Fruit fly (Drosophila melanogaster) whole organism, embryonic: ENCODE results near the gene Tcs3.
A peak's percentile ranks its signal among the peaks of the same experiment; 100 is the strongest.

ENCODE experiments used
- C15 ChIP-seq: fragments of 200-800 bp; sonication (Bioruptor generic); IDR thresholded peaks from 3 replicates; pipeline ENCODE4 v1.3.6; 2022; ENCODE audit warnings: missing biosample characterization, missing genetic modification characterization
- CG10147 ChIP-seq: fragments of 200-800 bp; sonication (Bioruptor generic); optimal IDR thresholded peaks from 2 replicates; lab custom pipeline; 2019; ENCODE audit warnings: missing biosample characterization, mild to moderate bottlenecking, missing genetic modification characterization, moderate library complexity
- CG12071 ChIP-seq: fragments of 200-800 bp; sonication (Bioruptor generic); optimal IDR thresholded peaks from 3 replicates; lab custom pipeline; 2018; ENCODE audit warnings: missing biosample characterization, mild to moderate bottlenecking, missing genetic modification characterization
- CG13123 ChIP-seq: fragments of 200-800 bp; sonication (Bioruptor generic); optimal IDR thresholded peaks from 2 replicates; lab custom pipeline; 2016; ENCODE audit warnings: missing biosample characterization, missing genetic modification characterization
- CG17328 ChIP-seq: fragments of 200-800 bp; sonication (Bioruptor generic); IDR thresholded peaks from 2 replicates; pipeline ENCODE4 v1.3.6; 2022; ENCODE audit warnings: missing biosample characterization, missing genetic modification characterization
- CG17802 ChIP-seq: fragments of 200-800 bp; sonication (Bioruptor generic); optimal IDR thresholded peaks from 2 replicates; lab custom pipeline; 2018; ENCODE audit warnings: missing biosample characterization, mild to moderate bottlenecking, missing genetic modification characterization, moderate library complexity
- CG17829 ChIP-seq: fragments of 200-800 bp; optimal IDR thresholded peaks from 2 replicates; lab custom pipeline; 2019; ENCODE audit warnings: missing biosample characterization, mild to moderate bottlenecking, missing genetic modification characterization, moderate library complexity
- CG18262 ChIP-seq: fragments of 200-800 bp; optimal IDR thresholded peaks from 3 replicates; lab custom pipeline; 2019; ENCODE audit warnings: missing biosample characterization, mild to moderate bottlenecking, missing genetic modification characterization, moderate library complexity
- CG2712 ChIP-seq: fragments of 200-800 bp; optimal IDR thresholded peaks from 3 replicates; lab custom pipeline; 2019; ENCODE audit warnings: missing biosample characterization, mild to moderate bottlenecking, missing genetic modification characterization, moderate library complexity
- CG32772 ChIP-seq: fragments of 200-800 bp; sonication (Bioruptor generic); IDR thresholded peaks from 2 replicates; pipeline ENCODE4 v1.3.6; 2022; ENCODE audit warnings: missing biosample characterization, missing genetic modification characterization
- CG34376 ChIP-seq: fragments of 200-800 bp; sonication (Bioruptor generic); optimal IDR thresholded peaks from 2 replicates; lab custom pipeline; 2018; ENCODE audit warnings: missing biosample characterization, mild to moderate bottlenecking, missing genetic modification characterization
- CG34422 ChIP-seq: fragments of 200-800 bp; sonication (Bioruptor generic); IDR thresholded peaks from 3 replicates; pipeline ENCODE4 v1.3.6; 2022; ENCODE audit warnings: missing biosample characterization, missing genetic modification characterization
- CG3838 ChIP-seq: fragments of 200-800 bp; sonication (Bioruptor generic); optimal IDR thresholded peaks from 3 replicates; lab custom pipeline; 2016; ENCODE audit warnings: missing biosample characterization, missing genetic modification characterization
- CG4424 ChIP-seq: fragments of 200-800 bp; sonication (Bioruptor generic); optimal IDR thresholded peaks from 3 replicates; lab custom pipeline; 2016; ENCODE audit warnings: missing biosample characterization, missing genetic modification characterization
- CG5245 ChIP-seq: fragments of 200-800 bp; sonication (Bioruptor generic); optimal IDR thresholded peaks from 3 replicates; lab custom pipeline; 2016; ENCODE audit warnings: missing biosample characterization, missing genetic modification characterization
- CG6175 ChIP-seq: fragments of 200-800 bp; sonication (Bioruptor generic); IDR thresholded peaks from 3 replicates; pipeline ENCODE4 v1.3.6; 2022; ENCODE audit warnings: missing biosample characterization, missing genetic modification characterization
- CG6791 ChIP-seq: fragments of 200-800 bp; sonication (Bioruptor generic); IDR thresholded peaks from 3 replicates; pipeline ENCODE4 v1.3.6; 2022; ENCODE audit warnings: missing biosample characterization, missing genetic modification characterization; ENCODE audit not compliant: partially characterized antibody
- CG8281 ChIP-seq: fragments of 200-800 bp; sonication (Bioruptor generic); optimal IDR thresholded peaks from 2 replicates; lab custom pipeline; 2018; ENCODE audit warnings: missing biosample characterization, mild to moderate bottlenecking, missing genetic modification characterization, moderate library complexity
- CG8478 ChIP-seq: fragments of >200 bp; optimal IDR thresholded peaks from 2 replicates; lab custom pipeline; 2018
- CG9932 ChIP-seq: fragments of 200-800 bp; sonication (Bioruptor generic); IDR thresholded peaks from 2 replicates; pipeline ENCODE4 v1.3.6; 2022; ENCODE audit warnings: missing biosample characterization, missing genetic modification characterization
- Deaf1 ChIP-seq: fragments of 200-800 bp; optimal IDR thresholded peaks from 3 replicates; lab custom pipeline; 2019; ENCODE audit warnings: missing biosample characterization, mild to moderate bottlenecking, missing genetic modification characterization, moderate library complexity
- Dip3 ChIP-seq: fragments of 200-800 bp; sonication (Bioruptor generic); optimal IDR thresholded peaks from 3 replicates; lab custom pipeline; 2016; ENCODE audit warnings: missing biosample characterization, missing genetic modification characterization
- E2f1 ChIP-seq: fragments of 200-800 bp; sonication (Bioruptor generic); IDR thresholded peaks from 2 replicates; pipeline ENCODE4 v1.3.6; 2022; ENCODE audit warnings: missing biosample characterization, missing genetic modification characterization
- Fer3 ChIP-seq: fragments of 200-800 bp; sonication (Bioruptor generic); optimal IDR thresholded peaks from 2 replicates; lab custom pipeline; 2018; ENCODE audit warnings: missing biosample characterization, mild to moderate bottlenecking, missing genetic modification characterization, moderate library complexity
- Lim3 ChIP-seq: fragments of 200-800 bp; sonication (Bioruptor generic); IDR thresholded peaks from 2 replicates; pipeline ENCODE4 v1.3.6; 2022; ENCODE audit warnings: missing biosample characterization, missing genetic modification characterization
- MBD-R2 ChIP-seq: fragments of 200-800 bp; sonication (Bioruptor generic); IDR thresholded peaks from 2 replicates; pipeline ENCODE4 v1.3.6; 2022; ENCODE audit warnings: missing biosample characterization, missing genetic modification characterization
- Med ChIP-seq: fragments of 200-800 bp; sonication (Bioruptor generic); peaks from one replicate; lab custom pipeline; 2016; ENCODE audit warnings: missing biosample characterization, missing genetic modification characterization, mild to moderate bottlenecking, inconsistent platforms, moderate library complexity
- NFAT ChIP-seq: fragments of 200-800 bp; sonication (Bioruptor generic); IDR thresholded peaks from 2 replicates; pipeline ENCODE4 v1.3.6; 2022; ENCODE audit warnings: missing biosample characterization, missing genetic modification characterization
- ab ChIP-seq: fragments of 200-800 bp; sonication (Bioruptor generic); optimal IDR thresholded peaks from 2 replicates; lab custom pipeline; 2016; ENCODE audit warnings: missing biosample characterization, missing genetic modification characterization
- bigmax ChIP-seq: fragments of 200-800 bp; sonication (Bioruptor generic); optimal IDR thresholded peaks from 2 replicates; lab custom pipeline; 2018; ENCODE audit warnings: missing biosample characterization, mild to moderate bottlenecking, missing genetic modification characterization
- bowl ChIP-seq: fragments of 200-800 bp; sonication (Bioruptor generic); IDR thresholded peaks from 2 replicates; pipeline ENCODE4 v1.3.6; 2022; ENCODE audit warnings: missing biosample characterization, missing genetic modification characterization
- chinmo ChIP-seq: fragments of 200-800 bp; sonication (Bioruptor generic); IDR thresholded peaks from 4 replicates; pipeline ENCODE4 v1.3.6; 2022; ENCODE audit warnings: missing biosample characterization, missing genetic modification characterization; ENCODE audit not compliant: partially characterized antibody
- dysf ChIP-seq: fragments of 200-800 bp; sonication (Bioruptor generic); IDR thresholded peaks from 3 replicates; pipeline ENCODE4 v1.3.6; 2022; ENCODE audit warnings: missing biosample characterization, missing genetic modification characterization
- ewg ChIP-seq: fragments of 200-800 bp; sonication (Bioruptor generic); optimal IDR thresholded peaks from 3 replicates; lab custom pipeline; 2017; ENCODE audit warnings: mild to moderate bottlenecking, missing biosample characterization, missing genetic modification reagents, missing genetic modification characterization
- jing ChIP-seq: fragments of 200-800 bp; sonication (Bioruptor generic); optimal IDR thresholded peaks from 2 replicates; lab custom pipeline; 2018; ENCODE audit warnings: missing biosample characterization, mild to moderate bottlenecking, missing genetic modification characterization
- lmd ChIP-seq: fragments of 200-800 bp; sonication (Bioruptor generic); IDR thresholded peaks from 2 replicates; pipeline ENCODE4 v1.3.6; 2022; ENCODE audit warnings: missing biosample characterization, missing genetic modification characterization
- mld ChIP-seq: fragments of 200-800 bp; sonication (Bioruptor generic); IDR thresholded peaks from 3 replicates; pipeline ENCODE4 v1.3.6; 2022; ENCODE audit warnings: missing biosample characterization, missing genetic modification characterization; ENCODE audit not compliant: partially characterized antibody
- oc ChIP-seq: fragments of 200-800 bp; sonication (Bioruptor generic); optimal IDR thresholded peaks from 2 replicates; lab custom pipeline; 2018; ENCODE audit warnings: missing biosample characterization, mild to moderate bottlenecking, missing genetic modification characterization, moderate library complexity
- pros ChIP-seq: fragments of 200-800 bp; sonication (Bioruptor generic); optimal IDR thresholded peaks from 3 replicates; lab custom pipeline; 2019; ENCODE audit warnings: missing biosample characterization, mild to moderate bottlenecking, missing genetic modification characterization, moderate library complexity
- sd ChIP-seq: fragments of 200-800 bp; sonication (Bioruptor generic); optimal IDR thresholded peaks from 3 replicates; lab custom pipeline; 2018; ENCODE audit warnings: missing biosample characterization, mild to moderate bottlenecking, missing genetic modification characterization, moderate library complexity
- sens-2 ChIP-seq: fragments of 200-800 bp; sonication (Bioruptor generic); IDR thresholded peaks from 2 replicates; pipeline ENCODE4 v1.3.6; 2022; ENCODE audit warnings: missing biosample characterization, missing genetic modification characterization
- slp2 ChIP-seq: fragments of 200-800 bp; sonication (Bioruptor generic); optimal IDR thresholded peaks from 2 replicates; lab custom pipeline; 2016; ENCODE audit warnings: missing biosample characterization, missing genetic modification characterization
- sqz ChIP-seq: fragments of 200-800 bp; sonication (Bioruptor generic); optimal IDR thresholded peaks from 3 replicates; lab custom pipeline; 2018; ENCODE audit warnings: missing biosample characterization, mild to moderate bottlenecking, missing genetic modification characterization
- vnd ChIP-seq: fragments of 200-800 bp; sonication (Bioruptor generic); IDR thresholded peaks from 3 replicates; pipeline ENCODE4 v1.3.6; 2022; ENCODE audit warnings: missing biosample characterization, missing genetic modification characterization; ENCODE audit not compliant: partially characterized antibody

Tcs3 gene

dm6 chr3L:16319399-16319906, 32.3 kb upstream of the Tcs3 start, which contains the start of the genes CG13041 and CG13060:
CG13041 (minus strand) TSS chr3L:16319526.
CG13060 (plus strand) TSS chr3L:16319856.
- TF ChIP-seq Lim3 (GFP tag; lab: Robert Waterston, UW) = no peak
- TF ChIP-seq Deaf1 (tag; lab: Kevin White, UChicago) = peak; percentile 68
- TF ChIP-seq CG5245 = no peak
- TF ChIP-seq CG9932 (GFP tag; lab: Robert Waterston, UW) = no peak
- TF ChIP-seq CG13123 = no peak
- no peak for TF ChIP-seq slp2 (GFP tag; lab: Kevin White, UChicago)
- 0 out of 4 replicates have a peak, but pooled peaks have one; percentile 61 for TF ChIP-seq chinmo (GFP tag; lab: Robert Waterston, UW)
- no peak for TF ChIP-seq CG34376

dm6 chr3L:16321172-16321571, 30.6 kb upstream of the Tcs3 start, which contains the start of gene CG42718:
CG42718 (minus strand) TSS chr3L:16321272.
- no peak for TF ChIP-seq CG17802
- no peak for TF ChIP-seq dysf (GFP tag; lab: Robert Waterston, UW)
- TF ChIP-seq mld (GFP tag; lab: Robert Waterston, UW) = no peak
- no peak for TF ChIP-seq MBD-R2 (GFP tag; lab: Robert Waterston, UW)

dm6 chr3L:16323372-16323771, 28.4 kb upstream of the Tcs3 start, which contains the start of gene CG13059:
CG13059 (plus strand) TSS chr3L:16323672.
- TF ChIP-seq CG34376 (no peak), E2f1 (GFP tag; lab: Robert Waterston, UW) (no peak), CG32772 (GFP tag; lab: Robert Waterston, UW) (no peak), CG3838 (no peak), CG6791 (GFP tag; lab: Robert Waterston, UW) (no peak), sens-2 (GFP tag; lab: Robert Waterston, UW) (no peak), CG12071 (GFP tag; lab: Kevin White, UChicago) (no peak), bigmax (GFP tag; lab: Kevin White, UChicago) (no peak), CG4424 (GFP tag; lab: Kevin White, UChicago) (no peak), CG17328 (GFP tag; lab: Robert Waterston, UW) (no peak), vnd (GFP tag; lab: Robert Waterston, UW) (no peak)

- TF ChIP-seq lmd (GFP tag; lab: Robert Waterston, UW) = no peak
- TF ChIP-seq oc (tag; lab: Kevin White, UChicago) = no peak
- TF ChIP-seq CG34422 (GFP tag; lab: Robert Waterston, UW) = no peak
- no peak for TF ChIP-seq CG8478 (lab: Kevin White, UChicago)
- TF ChIP-seq CG8281 (tag; lab: Kevin White, UChicago) = no peak
- no peak for TF ChIP-seq dysf (GFP tag; lab: Robert Waterston, UW)
- TF ChIP-seq NFAT (GFP tag; lab: Robert Waterston, UW) = no peak
- no peak for TF ChIP-seq CG18262 (tag; lab: Kevin White, UChicago)
- TF ChIP-seq ewg (GFP tag; lab: Kevin White, UChicago) = no peak
- no peak for TF ChIP-seq CG2712 (tag; lab: Kevin White, UChicago)
- TF ChIP-seq ab = no peak
- TF ChIP-seq, all 482 proteins: peak for 0
Observed at dm6 chr3L:16326657-16327056, 25.1 kb upstream of the Tcs3 start, which contains the start of the genes CG13040 and CG13039. CG13040 (minus strand) TSS chr3L:16326757. CG13039 (minus strand) TSS chr3L:16326762.

- no peak for TF ChIP-seq CG10147
- TF ChIP-seq Med (GFP tag; lab: Kevin White, UChicago) = peak; percentile 34
- TF ChIP-seq sd (tag; lab: Kevin White, UChicago) = peak; percentile 26
- no peak for TF ChIP-seq pros
- 0 out of 3 replicates have a peak, but pooled peaks have one; percentile 23 for TF ChIP-seq CG6175 (GFP tag; lab: Robert Waterston, UW)
- TF ChIP-seq jing (GFP tag; lab: Kevin White, UChicago) = no peak
- TF ChIP-seq Dip3 (GFP tag; lab: Kevin White, UChicago) = no peak
- TF ChIP-seq Fer3 (tag; lab: Kevin White, UChicago) = no peak
- TF ChIP-seq bowl = 0 out of 2 replicates have a peak, but pooled peaks have one; percentile 10
- TF ChIP-seq CG17829 (tag; lab: Kevin White, UChicago) = no peak
- peak; percentile 6 for TF ChIP-seq sqz (GFP tag; lab: Kevin White, UChicago)
- TF ChIP-seq NFAT (GFP tag; lab: Robert Waterston, UW) = peak; percentile 39; the same call in 1 of the 2 replicates
- no peak for TF ChIP-seq C15 (GFP tag; lab: Robert Waterston, UW)
- TF ChIP-seq Lim3 (GFP tag; lab: Robert Waterston, UW) = no peak
Observed at dm6 chr3L:16327776-16328175, 24.0 kb upstream of the Tcs3 start, which contains the start of gene CG13038. CG13038 (minus strand) TSS chr3L:16327893.
